Fruit fly (Drosophila melanogaster): ENCODE results near the gene CG6299.

CG6299 gene

dm6 chrX:15462436-15462857, at the start of gene CG6299, which contains the start of the genes shtd and CG6294 (continued):
- TF ChIP-seq sc (optimal IDR thresholded peaks at IDR 0.05) (no peak), sc (GFP tag; optimal IDR thresholded peaks at IDR 0.05) (no peak), Ets65A (GFP tag) (peak; percentile 86), Dip3 (GFP tag; optimal IDR thresholded peaks at IDR 0.05) (peak; percentile 8), CG8478 (optimal IDR thresholded peaks at IDR 0.05) (no peak), Doc3 (GFP tag; IDR thresholded peaks at IDR 0.05; ENCODE audit: partially characterized antibody) (peak; percentile 83), CG15696 (tag; optimal IDR thresholded peaks at IDR 0.05) (peak; percentile 14), E2f2 (GFP tag; IDR thresholded peaks at IDR 0.05) (peak; percentile 83), CG12659 (GFP tag; optimal IDR thresholded peaks at IDR 0.05) (peak; percentile 56), Fer3 (tag; optimal IDR thresholded peaks at IDR 0.05) (no peak), CG34376 (GFP tag; optimal IDR thresholded peaks at IDR 0.05) (peak; percentile 18), CG1647 (GFP tag; optimal IDR thresholded peaks at IDR 0.05) (no peak), fd102C (GFP tag; optimal IDR thresholded peaks at IDR 0.05) (no peak), CG13424 (tag; optimal IDR thresholded peaks at IDR 0.05) (peak; percentile 25), CG4282 (GFP tag; optimal IDR thresholded peaks at IDR 0.05) (no peak), ranshi (GFP tag; IDR thresholded peaks at IDR 0.05) (no peak), Atf6 (GFP tag; IDR thresholded peaks at IDR 0.05) (no peak), Lhr (GFP tag; optimal IDR thresholded peaks at IDR 0.05) (peak; percentile 47), CG8924 (tag; optimal IDR thresholded peaks at IDR 0.05) (peak; percentile 18), Dp (GFP tag; optimal IDR thresholded peaks at IDR 0.05) (peak; percentile 77), CG42726 (GFP tag; IDR thresholded peaks at IDR 0.05; ENCODE audit: partially characterized antibody) (peak; percentile 74), CG5953 (GFP tag; IDR thresholded peaks at IDR 0.05) (no peak), YL-1 (GFP tag; optimal IDR thresholded peaks at IDR 0.05) (peak; percentile 67), Deaf1 (tag; optimal IDR thresholded peaks at IDR 0.05) (peak; percentile 55), Asciz (GFP tag; optimal IDR thresholded peaks at IDR 0.05) (no peak), hbn (GFP tag; IDR thresholded peaks at IDR 0.05; ENCODE audit: partially characterized antibody) (peak; percentile 79), CG2116 (GFP tag; optimal IDR thresholded peaks at IDR 0.05) (peak; percentile 82), CG16815 (GFP tag; optimal IDR thresholded peaks at IDR 0.05) (no peak), CG8281 (tag; optimal IDR thresholded peaks at IDR 0.05) (no peak), Mrtf (GFP tag; IDR thresholded peaks at IDR 0.05) (no peak), CG12299 (tag; optimal IDR thresholded peaks at IDR 0.05) (peak; percentile 2), pzg (GFP tag; optimal IDR thresholded peaks at IDR 0.05) (peak; percentile 87), schlank (tag; optimal IDR thresholded peaks at IDR 0.05) (no peak), Sin3A (optimal IDR thresholded peaks at IDR 0.05) (peak; percentile 84), pb (GFP tag; optimal IDR thresholded peaks at IDR 0.05) (no peak), hb (GFP tag; IDR thresholded peaks at IDR 0.05; ENCODE audit: partially characterized antibody) (peak; percentile 98), Scr (GFP tag; IDR thresholded peaks at IDR 0.05; ENCODE audit: partially characterized antibody) (peak; percentile 92), Neu2 (GFP tag; optimal IDR thresholded peaks at IDR 0.05; ENCODE audit: borderline replicate concordance) (no peak), ssp (GFP tag; IDR thresholded peaks at IDR 0.05) (no peak), Tbp (GFP tag; optimal IDR thresholded peaks at IDR 0.05) (no peak), CG9797 (GFP tag; optimal IDR thresholded peaks at IDR 0.05) (peak; percentile 45), ken (GFP tag; IDR thresholded peaks at IDR 0.05) (0 out of 3 replicates have a peak, but pooled peaks have one; percentile 39), Sox102F (GFP tag; optimal IDR thresholded peaks at IDR 0.05) (no peak), toy (GFP tag; IDR thresholded peaks at IDR 0.05) (no peak)
